Worm (Caenorhabditis elegans) whole organism, L3 larva: Measurements from ENCODE around the gene F55G11.2.

Experiments used
- ceh-9 ChIP-seq: sonication (generic microtip); optimal IDR thresholded peaks from 2 replicates; lab custom pipeline; 2018; ENCODE audit warnings: missing biosample characterization, missing genetic modification characterization
- egl-27 ChIP-seq: sonication (generic microtip); optimal IDR thresholded peaks from 4 replicates; lab custom pipeline; 2017; ENCODE audit warnings: missing biosample characterization, missing genetic modification reagents, missing genetic modification characterization
- fos-1 ChIP-seq: fragments of 150-350 bp; optimal IDR thresholded peaks from 2 replicates; lab custom pipeline; 2014; ENCODE audit warnings: missing biosample characterization, missing genetic modification characterization
- lin-15B ChIP-seq: fragments of 150-350 bp; optimal IDR thresholded peaks from 2 replicates; lab custom pipeline; 2014; ENCODE audit warnings: missing biosample characterization, missing genetic modification characterization
- lin-39 ChIP-seq: fragments of 150-350 bp; optimal IDR thresholded peaks from 2 replicates; lab custom pipeline; 2018; ENCODE audit warnings: missing biosample characterization, missing genetic modification reagents, missing genetic modification characterization
- mdl-1 ChIP-seq: fragments of 150-350 bp; optimal IDR thresholded peaks from 2 replicates; lab custom pipeline; 2014; ENCODE audit warnings: missing biosample characterization, missing genetic modification characterization
- nfya-1 ChIP-seq: sonication (generic microtip); optimal IDR thresholded peaks from 2 replicates; lab custom pipeline; 2017; ENCODE audit warnings: missing genetic modification characterization, mild to moderate bottlenecking, missing compliant biosample characterization, antibody characterized with exemption, moderate library complexity; ENCODE audit not compliant: insufficient read depth
- nhr-77 ChIP-seq: fragments of 150-350 bp; optimal IDR thresholded peaks from 2 replicates; lab custom pipeline; 2014; ENCODE audit warnings: missing biosample characterization, missing genetic modification characterization
- pqm-1 ChIP-seq: fragments of 150-350 bp; optimal IDR thresholded peaks from 2 replicates; lab custom pipeline; 2017; ENCODE audit warnings: missing biosample characterization, missing genetic modification characterization, inconsistent platforms
- ztf-11 ChIP-seq: fragments of 150-350 bp; optimal IDR thresholded peaks from 2 replicates; lab custom pipeline; 2014; ENCODE audit warnings: missing biosample characterization, missing genetic modification characterization

DNA sequence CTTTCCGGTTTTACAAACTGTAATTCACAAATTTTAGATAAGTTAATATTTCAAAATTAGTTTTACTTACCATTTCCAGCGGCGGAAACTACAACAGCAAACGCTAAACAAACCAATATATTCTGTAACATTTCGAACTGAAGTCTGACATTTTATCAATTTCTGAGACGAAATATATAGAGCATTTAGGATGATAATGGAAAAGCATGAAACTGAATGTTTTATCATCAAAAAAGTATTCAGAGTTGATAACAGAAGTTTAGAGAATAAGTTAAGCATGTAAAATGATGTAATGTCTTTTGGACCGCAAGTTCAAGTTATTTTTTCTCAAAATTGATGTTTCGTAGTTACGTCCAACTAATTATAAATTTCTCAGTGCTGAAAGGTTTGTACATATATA, at the start of gene F55G11.2:
- TF ChIP-seq mdl-1 (tag; lab: Kevin White, UChicago) (no peak), nfya-1 (tag; lab: Kevin White, UChicago) (no peak), pqm-1 (no peak), ztf-11 (tag; lab: Kevin White, UChicago) (no peak), lin-15B (tag; lab: Kevin White, UChicago) (no peak), lin-39 (tag; lab: Kevin White, UChicago) (no peak), ceh-9 (tag; lab: Kevin White, UChicago) (no peak), nhr-77 (tag; lab: Kevin White, UChicago) (no peak), fos-1 (tag; lab: Kevin White, UChicago) (no peak), egl-27 (tag; lab: Kevin White, UChicago) (no peak)
